Fruit fly (Drosophila melanogaster): ENCODE measurements around the gene Gr21a.

Gene Gr21a

DNA sequence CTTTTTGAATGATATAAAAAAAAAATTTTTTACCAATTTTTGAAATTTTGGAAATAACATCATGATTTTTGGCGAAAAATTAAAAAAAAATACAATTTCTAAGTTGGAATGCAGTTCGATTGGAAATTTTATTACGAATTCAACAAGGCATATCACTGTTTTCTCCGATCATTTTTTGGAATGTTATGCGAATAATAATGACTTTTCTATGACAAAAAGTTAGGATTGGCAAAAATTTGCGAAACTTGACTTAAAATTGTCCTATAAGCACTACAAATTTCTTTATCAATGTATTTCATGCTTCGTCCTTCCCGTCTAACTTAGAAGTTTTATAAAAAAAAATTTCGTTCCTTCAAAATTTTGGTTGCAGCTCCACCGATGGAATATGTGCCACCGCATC lies 3.8 kb downstream of the Gr21a start, which contains the start of gene CG3544:
Gene CG3544, plus strand, starts transcription at position 301 of the 400 bp plus-strand sequence.
- TF ChIP-seq Sin3A (optimal IDR thresholded peaks at IDR 0.05) (no peak), insv (optimal IDR thresholded peaks at IDR 0.05) (no peak), h (optimal IDR thresholded peaks at IDR 0.05) (no peak), psq (optimal IDR thresholded peaks at IDR 0.05) (no peak), Myc (optimal IDR thresholded peaks at IDR 0.05) (no peak), ttk (optimal IDR thresholded peaks at IDR 0.05) (no peak)

DNA sequence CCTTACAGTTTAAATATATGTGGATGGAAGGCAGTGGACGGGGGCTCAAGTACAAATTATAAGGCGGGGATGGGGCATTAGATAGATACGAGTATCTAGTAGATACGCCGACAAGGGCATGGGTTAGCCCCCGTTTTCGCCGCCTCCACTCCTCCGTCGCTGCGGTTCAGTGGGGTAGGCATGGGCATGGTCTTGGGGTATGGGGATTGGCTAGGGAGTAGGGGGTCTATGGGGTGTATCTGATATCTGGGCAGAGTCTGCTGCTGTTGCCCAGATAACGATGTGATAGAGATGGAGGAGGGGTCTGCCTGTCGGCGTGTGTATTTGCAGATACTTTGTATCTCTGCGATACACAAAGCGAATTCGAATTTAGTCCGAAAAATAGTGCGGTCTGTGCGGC lies 9.7 kb downstream of the Gr21a start:
- TF ChIP-seq h (optimal IDR thresholded peaks at IDR 0.05) (no peak), psq (optimal IDR thresholded peaks at IDR 0.05) (no peak), Myc (optimal IDR thresholded peaks at IDR 0.05) (no peak), Sin3A (optimal IDR thresholded peaks at IDR 0.05) (no peak), ttk (optimal IDR thresholded peaks at IDR 0.05) (no peak)

DNA sequence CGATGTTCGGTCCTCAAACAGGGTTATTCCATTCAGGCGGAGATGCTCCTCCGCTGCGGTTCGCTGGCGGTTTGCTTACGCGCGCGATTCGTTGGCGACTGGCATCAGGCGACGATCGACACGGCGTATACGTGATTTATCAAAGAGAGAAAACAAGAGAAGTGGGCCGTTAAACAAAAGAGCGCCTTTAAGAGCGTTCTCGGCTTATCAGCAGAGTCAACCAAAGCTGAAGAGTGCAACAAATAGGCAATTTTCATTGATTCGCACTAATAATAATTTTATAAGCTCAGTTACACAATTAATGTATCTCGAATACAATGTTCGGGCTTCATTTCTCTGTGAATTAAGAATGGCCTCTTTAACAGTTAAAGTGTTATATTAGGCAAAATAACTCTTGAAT lies 10.4 kb downstream of the Gr21a start, which contains the start of gene Pkg21D:
Gene Pkg21D, minus strand, starts transcription at position 101 of the 400 bp plus-strand sequence.
- TF ChIP-seq insv (optimal IDR thresholded peaks at IDR 0.05) (no peak), h (optimal IDR thresholded peaks at IDR 0.05) (no peak), Myc (optimal IDR thresholded peaks at IDR 0.05) (no peak), psq (optimal IDR thresholded peaks at IDR 0.05) (no peak), Sin3A (optimal IDR thresholded peaks at IDR 0.05) (no peak), ttk (optimal IDR thresholded peaks at IDR 0.05) (no peak)

dm6 chr2L:810277-810676 lies 30.0 kb downstream of the Gr21a start, which contains the start of gene Nnf1b:
TSS of gene Nnf1b (plus strand) at chr2L:810577.
- TF ChIP-seq ttk (optimal IDR thresholded peaks at IDR 0.05) = no peak
- no peak for TF ChIP-seq Sin3A (optimal IDR thresholded peaks at IDR 0.05)
- no peak for TF ChIP-seq Myc (optimal IDR thresholded peaks at IDR 0.05)
- TF ChIP-seq psq (optimal IDR thresholded peaks at IDR 0.05) = no peak
- no peak for TF ChIP-seq h (optimal IDR thresholded peaks at IDR 0.05)
- no peak for TF ChIP-seq insv (optimal IDR thresholded peaks at IDR 0.05)

dm6 chr2L:811405-811804 lies 31.1 kb downstream of the Gr21a start, which contains the start of gene Dbp21E2:
TSS of gene Dbp21E2 (plus strand) at chr2L:811584.
- TF ChIP-seq Myc (optimal IDR thresholded peaks at IDR 0.05) = no peak
- no peak for TF ChIP-seq Sin3A (optimal IDR thresholded peaks at IDR 0.05)
- TF ChIP-seq h (optimal IDR thresholded peaks at IDR 0.05) = no peak
- TF ChIP-seq insv (optimal IDR thresholded peaks at IDR 0.05) = no peak
- TF ChIP-seq ttk (optimal IDR thresholded peaks at IDR 0.05) = no peak
- no peak for TF ChIP-seq psq (optimal IDR thresholded peaks at IDR 0.05)

DNA sequence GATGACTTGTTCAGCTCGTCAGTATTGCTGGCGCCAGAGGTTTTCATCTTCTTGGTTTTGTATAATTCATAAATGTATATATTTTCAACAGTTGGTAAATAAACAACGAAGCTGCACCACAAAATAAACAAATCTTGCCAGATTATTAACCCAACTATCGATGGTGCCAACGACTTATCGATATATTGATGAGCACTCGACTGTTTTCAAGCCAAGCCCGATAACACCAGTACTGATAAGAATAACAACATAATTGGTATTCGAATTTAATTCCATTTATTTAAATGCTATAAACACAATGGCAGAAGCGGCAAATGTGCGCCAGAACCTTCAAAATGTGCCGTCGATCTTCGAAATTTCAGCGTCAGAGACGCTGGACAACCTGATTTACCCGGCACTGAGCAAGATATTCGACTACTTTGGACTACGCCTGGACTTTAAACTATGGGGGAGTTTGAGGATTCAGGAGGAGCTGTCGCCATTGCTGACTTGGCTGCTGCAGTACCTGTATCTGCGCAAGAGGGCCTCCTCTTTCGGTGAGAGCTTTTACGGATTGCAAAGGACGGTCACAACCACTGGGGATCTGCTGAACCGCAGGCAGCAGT lies 35.6 kb downstream of the Gr21a start, which contains the start of the genes Saf6 and Pex12:
Gene Saf6, minus strand, starts transcription at position 166 of the 605 bp plus-strand sequence.
Gene Pex12, plus strand, starts transcription at position 209 of the 605 bp plus-strand sequence.
- no peak for TF ChIP-seq ttk (optimal IDR thresholded peaks at IDR 0.05)
- no peak for TF ChIP-seq psq (optimal IDR thresholded peaks at IDR 0.05)
- no peak for TF ChIP-seq Sin3A (optimal IDR thresholded peaks at IDR 0.05)
- TF ChIP-seq insv (optimal IDR thresholded peaks at IDR 0.05) = no peak
- TF ChIP-seq Myc (optimal IDR thresholded peaks at IDR 0.05) = no peak
- no peak for TF ChIP-seq h (optimal IDR thresholded peaks at IDR 0.05)

DNA sequence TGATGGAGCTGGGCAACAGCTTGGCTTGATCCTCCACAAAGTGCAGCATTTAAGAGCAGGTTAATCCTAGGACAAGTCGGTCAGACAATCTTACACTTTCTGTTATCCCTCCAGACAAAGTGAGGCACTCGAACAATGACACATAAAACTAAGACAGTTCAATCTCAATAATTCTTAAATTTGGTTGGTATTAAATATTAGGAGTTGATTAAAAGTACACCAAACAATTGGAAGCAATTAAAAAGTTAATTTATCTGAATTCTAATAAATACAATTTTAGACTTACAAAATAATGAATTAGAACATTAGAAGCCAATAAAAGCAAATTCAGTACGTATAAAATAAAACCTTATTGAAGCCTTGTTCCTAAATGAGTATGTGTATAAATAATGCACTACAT lies 37.6 kb downstream of the Gr21a start, which contains the start of gene CG15880:
Gene CG15880, minus strand, starts transcription at position 101 of the 400 bp plus-strand sequence.
- TF ChIP-seq Sin3A (optimal IDR thresholded peaks at IDR 0.05) (no peak), h (optimal IDR thresholded peaks at IDR 0.05) (no peak), Myc (optimal IDR thresholded peaks at IDR 0.05) (no peak), ttk (optimal IDR thresholded peaks at IDR 0.05) (no peak), psq (optimal IDR thresholded peaks at IDR 0.05) (no peak), insv (optimal IDR thresholded peaks at IDR 0.05) (no peak)

dm6 chr2L:819315-820032 lies 39.2 kb downstream of the Gr21a start, which contains the start of the genes PGAP2 and Clp:
TSS of gene PGAP2 (minus strand) at chr2L:819508.
TSS of gene Clp (plus strand) at chr2L:819964.
- TF ChIP-seq h (optimal IDR thresholded peaks at IDR 0.05) (no peak), insv (optimal IDR thresholded peaks at IDR 0.05) (no peak), Myc (optimal IDR thresholded peaks at IDR 0.05) (no peak), ttk (optimal IDR thresholded peaks at IDR 0.05) (no peak), Sin3A (optimal IDR thresholded peaks at IDR 0.05) (no peak)

DNA sequence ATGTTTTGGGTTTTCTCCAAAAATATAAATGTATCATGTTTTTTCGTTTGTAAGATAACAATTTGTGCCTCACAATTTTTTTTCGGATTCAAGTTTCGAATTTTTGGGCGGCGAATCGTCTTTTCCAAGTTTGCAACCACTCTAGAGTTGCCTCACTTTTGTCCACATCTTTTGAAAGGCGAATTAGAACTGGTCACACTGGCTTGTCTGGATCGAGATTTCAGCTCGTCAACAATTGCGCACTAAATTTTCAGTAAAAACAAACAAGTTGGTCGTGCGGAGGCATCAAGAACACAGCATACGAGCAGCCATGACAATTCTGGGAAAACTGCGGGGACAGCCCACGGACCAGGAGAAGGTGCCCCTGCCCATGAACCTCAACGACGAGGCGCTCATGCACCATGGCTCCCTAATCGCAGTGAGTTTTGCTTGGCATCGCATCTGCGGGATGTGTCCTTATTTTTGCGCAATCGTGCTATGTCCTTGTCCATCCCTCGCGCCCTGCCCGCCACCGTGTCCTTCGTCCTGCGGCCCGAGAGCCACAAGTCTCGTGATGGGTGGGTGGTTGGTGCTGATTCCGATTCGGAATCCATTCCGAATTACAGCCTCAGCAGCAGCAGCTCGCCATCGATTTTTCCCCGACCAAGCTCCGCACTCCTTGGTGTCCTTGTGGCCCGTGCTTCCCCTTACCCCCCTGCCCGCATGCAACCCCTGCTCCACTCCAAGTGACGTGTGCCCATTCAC lies 41.1 kb downstream of the Gr21a start, which contains the start of gene CG3662:
Gene CG3662, plus strand, starts transcription at position 48 of the 744 bp plus-strand sequence.
- TF ChIP-seq ttk (optimal IDR thresholded peaks at IDR 0.05) = no peak
- TF ChIP-seq h (optimal IDR thresholded peaks at IDR 0.05) = no peak
- no peak for TF ChIP-seq insv (optimal IDR thresholded peaks at IDR 0.05)
- no peak for TF ChIP-seq Myc (optimal IDR thresholded peaks at IDR 0.05)
- no peak for TF ChIP-seq psq (optimal IDR thresholded peaks at IDR 0.05)
- TF ChIP-seq Sin3A (optimal IDR thresholded peaks at IDR 0.05) = no peak

- TF ChIP-seq Sin3A (optimal IDR thresholded peaks at IDR 0.05) (no peak), psq (optimal IDR thresholded peaks at IDR 0.05) (no peak), ttk (optimal IDR thresholded peaks at IDR 0.05) (no peak), insv (optimal IDR thresholded peaks at IDR 0.05) (no peak), h (optimal IDR thresholded peaks at IDR 0.05) (no peak), Myc (optimal IDR thresholded peaks at IDR 0.05) (no peak)
These were observed 41.9 kb downstream of the Gr21a start for dm6 chr2L:821986-822711.

- peak; percentile 41 for TF ChIP-seq h (optimal IDR thresholded peaks at IDR 0.05)
- TF ChIP-seq Myc (optimal IDR thresholded peaks at IDR 0.05) = no peak
These were observed 45.5 kb downstream of the Gr21a start, which contains the start of the genes CG3862 and dock for dm6 chr2L:825768-826263. TSS of gene CG3862 (minus strand) at chr2L:825861. TSS of gene dock (plus strand) at chr2L:825969.

Data from Kc167 (cell line).